Fruit fly (Drosophila melanogaster) whole organism: Measurements from ENCODE around the gene CG8202.

Experiments
- CG8478 ChIP-seq: fragments of >200 bp; optimal IDR thresholded peaks from 2 replicates; lab custom pipeline; 2018; ENCODE audit warnings: inconsistent platforms
- pan ChIP-seq: fragments of >200 bp; optimal IDR thresholded peaks from 2 replicates; lab custom pipeline; 2017

DNA sequence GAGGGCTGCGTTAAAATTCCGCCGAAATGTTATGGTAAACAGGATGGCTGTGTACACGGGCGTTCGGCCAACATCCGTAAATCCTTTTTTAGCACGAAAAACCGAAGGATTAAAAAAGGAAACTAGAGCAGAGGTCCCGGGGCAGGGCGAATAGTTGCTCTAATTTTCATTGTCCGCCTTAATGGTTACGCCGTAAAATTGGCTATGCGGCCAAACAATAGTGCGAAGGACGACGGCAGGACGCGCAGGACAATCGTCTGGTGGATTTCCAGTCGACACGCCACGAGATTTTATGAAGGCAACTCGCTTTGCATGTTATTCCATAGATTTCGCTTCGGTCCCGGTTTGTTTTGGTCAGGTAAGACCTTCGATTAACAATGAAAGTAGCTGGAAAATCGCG is 31.2 kb upstream of the CG8202 start:
- TF ChIP-seq CG8478 = no peak
- TF ChIP-seq pan (lab: Kevin White, UChicago) = no peak
